Fruit fly (Drosophila melanogaster) whole organism, pupa: ENCODE data around the gene Ccdc114.

Source experiments
- CG10348 ChIP-seq: fragments of 200-800 bp; sonication (Bioruptor generic); IDR thresholded peaks from 2 replicates; pipeline ENCODE4 v1.3.6; 2022; ENCODE audit warnings: missing biosample characterization, missing genetic modification characterization
- CG12605 ChIP-seq: fragments of 200-800 bp; sonication (Bioruptor generic); IDR thresholded peaks from 2 replicates; pipeline ENCODE4 v1.3.6; 2022; ENCODE audit warnings: missing biosample characterization, missing genetic modification characterization
- CG13204 ChIP-seq: fragments of 200-800 bp; sonication (Bioruptor generic); optimal IDR thresholded peaks from 2 replicates; lab custom pipeline; 2018; ENCODE audit warnings: missing biosample characterization, mild to moderate bottlenecking, missing genetic modification characterization, moderate library complexity
- CG14655 ChIP-seq: fragments of 200-800 bp; sonication (Bioruptor generic); optimal IDR thresholded peaks from 3 replicates; lab custom pipeline; 2017; ENCODE audit warnings: mild to moderate bottlenecking, missing biosample characterization, missing genetic modification reagents, missing genetic modification characterization
- CG15710 ChIP-seq: fragments of 200-800 bp; sonication (Bioruptor generic); optimal IDR thresholded peaks from 2 replicates; lab custom pipeline; 2018; ENCODE audit warnings: missing biosample characterization, mild to moderate bottlenecking, missing genetic modification characterization, moderate library complexity
- CG17806 ChIP-seq: fragments of 200-800 bp; sonication (Bioruptor generic); optimal IDR thresholded peaks from 2 replicates; lab custom pipeline; 2018; ENCODE audit warnings: missing biosample characterization, mild to moderate bottlenecking, missing genetic modification characterization, moderate library complexity
- CG32121 ChIP-seq: fragments of 200-800 bp; sonication (Bioruptor generic); IDR thresholded peaks from 2 replicates; pipeline ENCODE4 v1.3.6; 2022; ENCODE audit warnings: missing biosample characterization, missing genetic modification characterization
- CG34367 ChIP-seq: fragments of 200-800 bp; sonication (Bioruptor generic); optimal IDR thresholded peaks from 2 replicates; lab custom pipeline; 2018; ENCODE audit warnings: missing biosample characterization, mild to moderate bottlenecking, missing genetic modification characterization
- CG4496 ChIP-seq: fragments of 200-800 bp; sonication (Bioruptor generic); IDR thresholded peaks from 3 replicates; pipeline ENCODE4 v1.3.6; 2022; ENCODE audit warnings: missing biosample characterization, missing genetic modification characterization
- CG8159 ChIP-seq: fragments of 200-800 bp; sonication (Bioruptor generic); optimal IDR thresholded peaks from 3 replicates; lab custom pipeline; 2018; ENCODE audit warnings: missing biosample characterization, mild to moderate bottlenecking, missing genetic modification characterization, moderate library complexity
- CG8301 ChIP-seq: fragments of 200-800 bp; sonication (Bioruptor generic); optimal IDR thresholded peaks from 2 replicates; lab custom pipeline; 2018; ENCODE audit warnings: missing biosample characterization, mild to moderate bottlenecking, missing genetic modification characterization
- CG9948 ChIP-seq: fragments of 200-800 bp; sonication (Bioruptor generic); optimal IDR thresholded peaks from 2 replicates; lab custom pipeline; 2018; ENCODE audit warnings: missing biosample characterization, mild to moderate bottlenecking, missing genetic modification characterization, moderate library complexity
- D1 ChIP-seq: fragments of 200-800 bp; sonication (Bioruptor generic); optimal IDR thresholded peaks from 2 replicates; lab custom pipeline; 2018; ENCODE audit warnings: missing biosample characterization, mild to moderate bottlenecking, missing genetic modification characterization, moderate library complexity
- EcR ChIP-seq: fragments of 200-800 bp; sonication (Bioruptor generic); optimal IDR thresholded peaks from 3 replicates; lab custom pipeline; 2019; ENCODE audit warnings: missing biosample characterization, missing genetic modification characterization, mild to moderate bottlenecking, moderate library complexity, missing genetic modification reagents
- Ets98B ChIP-seq: fragments of 200-800 bp; sonication (Bioruptor generic); IDR thresholded peaks from 2 replicates; pipeline ENCODE4 v1.3.6; 2022; ENCODE audit warnings: missing biosample characterization, missing genetic modification characterization
- Pif1A ChIP-seq: fragments of 200-800 bp; sonication (Bioruptor generic); optimal IDR thresholded peaks from 3 replicates; lab custom pipeline; 2016; ENCODE audit warnings: missing biosample characterization, missing genetic modification characterization
- Pif1B ChIP-seq: fragments of 200-800 bp; sonication (Bioruptor generic); optimal IDR thresholded peaks from 3 replicates; lab custom pipeline; 2016; ENCODE audit warnings: missing biosample characterization, missing genetic modification characterization
- Snoo ChIP-seq: fragments of 200-800 bp; sonication (Bioruptor generic); optimal IDR thresholded peaks from 3 replicates; lab custom pipeline; 2017; ENCODE audit warnings: missing biosample characterization, mild to moderate bottlenecking, missing genetic modification characterization, inconsistent platforms
- fd96Ca ChIP-seq: fragments of 200-800 bp; sonication (Bioruptor generic); IDR thresholded peaks from 3 replicates; pipeline ENCODE4 v1.3.6; 2022; ENCODE audit warnings: missing biosample characterization, missing genetic modification characterization
- gl ChIP-seq: fragments of 200-800 bp; sonication (Bioruptor generic); optimal IDR thresholded peaks from 2 replicates; lab custom pipeline; 2018; ENCODE audit warnings: missing biosample characterization, mild to moderate bottlenecking, missing genetic modification characterization
- rn ChIP-seq: fragments of 200-800 bp; sonication (Bioruptor generic); IDR thresholded peaks from 2 replicates; pipeline ENCODE4 v1.3.6; 2022; ENCODE audit warnings: missing biosample characterization, missing genetic modification characterization

Ccdc114 gene

DNA sequence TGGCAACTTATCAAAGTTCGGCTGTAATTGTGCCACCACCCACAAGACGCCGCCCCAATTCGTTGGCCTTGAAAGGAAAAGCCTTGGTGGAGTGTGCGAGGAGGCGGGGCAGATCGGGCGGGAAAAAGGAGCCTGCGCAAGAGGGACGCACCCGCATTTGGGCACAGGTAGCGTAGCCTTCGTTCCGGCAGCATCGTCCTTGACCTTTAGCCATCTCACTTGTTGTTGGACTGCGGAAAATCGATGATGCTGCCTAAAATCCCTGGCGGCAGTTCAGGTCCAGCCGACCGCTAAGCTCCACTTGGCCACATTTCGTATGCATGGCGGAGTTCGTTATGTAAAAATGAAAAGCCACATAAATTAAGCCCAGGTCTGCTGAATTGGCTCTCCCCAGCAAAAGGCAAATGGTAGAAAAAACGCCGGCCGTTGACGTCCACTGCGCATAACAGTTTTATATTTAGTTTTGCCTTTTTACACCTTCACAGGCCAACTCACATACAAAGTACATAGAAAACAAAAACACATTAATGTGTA lies 2.4 kb upstream of the Ccdc114 start:
- TF ChIP-seq gl (tag; lab: Kevin White, UChicago) (no peak), CG8159 (tag; lab: Kevin White, UChicago) (no peak), Pif1B (GFP tag; lab: Kevin White, UChicago) (no peak), CG32121 (no peak), CG4496 (GFP tag; lab: Robert Waterston, UW) (no peak)

DNA sequence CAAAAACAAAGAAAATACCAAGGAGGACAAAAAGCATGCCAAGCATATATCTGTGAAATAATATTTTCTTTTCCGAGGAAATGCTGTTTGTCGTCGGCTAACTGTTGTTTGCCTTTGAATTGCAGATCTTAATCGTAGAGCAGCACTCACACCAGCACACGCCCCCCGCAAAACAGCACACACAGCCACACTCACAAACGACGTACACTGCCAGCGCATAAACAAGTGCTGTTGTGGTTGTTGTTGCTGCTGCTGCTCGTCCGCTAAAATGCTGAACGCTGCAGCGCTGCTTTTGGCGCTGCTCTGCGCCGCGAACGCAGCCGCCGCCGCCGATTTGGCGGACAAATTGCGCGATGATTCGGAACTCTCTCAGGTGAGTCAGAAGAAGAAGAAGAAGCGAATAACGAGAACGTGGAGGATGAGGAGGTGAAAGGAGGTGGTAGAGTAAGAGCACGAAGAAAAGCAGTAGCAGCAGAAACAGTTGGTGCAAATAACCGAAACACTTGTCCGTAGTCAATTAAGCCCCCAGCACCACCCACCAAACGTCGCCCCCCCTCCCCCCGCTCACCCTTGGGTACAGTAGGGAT lies 1.4 kb upstream of the Ccdc114 start:
- no peak for TF ChIP-seq CG8159 (tag; lab: Kevin White, UChicago)
- TF ChIP-seq fd96Ca (GFP tag; lab: Robert Waterston, UW) = no peak
- TF ChIP-seq CG34367 (tag; lab: Kevin White, UChicago) = no peak
- no peak for TF ChIP-seq CG14655 (GFP tag; lab: Kevin White, UChicago)
- TF ChIP-seq Pif1A = no peak
- no peak for TF ChIP-seq CG12605
- TF ChIP-seq CG13204 (GFP tag; lab: Kevin White, UChicago) = peak; percentile 94
- no peak for TF ChIP-seq CG8301
- TF ChIP-seq CG15710 = no peak
- TF ChIP-seq CG17806 = no peak
- no peak for TF ChIP-seq CG9948 (tag; lab: Kevin White, UChicago)
- peak; percentile 34 for TF ChIP-seq EcR (GFP tag; lab: Kevin White, UChicago)
- TF ChIP-seq Ets98B = no peak
- no peak for TF ChIP-seq Pif1B (GFP tag; lab: Kevin White, UChicago)

dm6 chr3R:16624750-16625549 lies 433 bp upstream of the Ccdc114 start, which contains the start of gene Fas1:
Fas1 (plus strand) TSS chr3R:16625238.
- TF ChIP-seq CG17806 (no peak), CG9948 (tag; lab: Kevin White, UChicago) (no peak), CG32121 (no peak), gl (tag; lab: Kevin White, UChicago) (no peak), Pif1B (GFP tag; lab: Kevin White, UChicago) (no peak), CG8159 (tag; lab: Kevin White, UChicago) (no peak), Ets98B (0 out of 2 replicates have a peak, but pooled peaks have one; percentile 12), fd96Ca (GFP tag; lab: Robert Waterston, UW) (0 out of 3 replicates have a peak, but pooled peaks have one; percentile 36), rn (no peak), CG13204 (GFP tag; lab: Kevin White, UChicago) (no peak), D1 (no peak), CG12605 (no peak), CG34367 (tag; lab: Kevin White, UChicago) (no peak), CG10348 (GFP tag; lab: Robert Waterston, UW) (no peak), CG15710 (no peak)

DNA sequence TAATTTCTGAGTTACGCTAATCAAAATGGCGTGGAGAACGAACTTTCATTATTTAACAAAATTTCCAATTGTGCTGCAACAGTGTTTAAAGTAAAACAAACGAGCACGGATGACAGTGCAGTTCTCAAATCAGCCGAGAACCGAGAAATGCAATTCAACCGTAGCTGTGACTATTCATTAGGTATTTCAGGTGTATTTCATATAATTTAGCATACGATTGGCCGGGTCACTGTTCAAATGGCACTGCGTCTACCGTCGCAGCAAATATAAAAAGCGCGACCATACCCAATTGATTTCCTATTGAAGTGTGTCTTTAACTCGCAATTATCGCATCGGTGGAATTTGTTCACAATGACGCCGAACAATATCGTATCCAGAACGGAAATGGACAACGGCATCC lies 4.0 kb downstream of the Ccdc114 start, which contains the start of gene CG14893:
Gene CG14893 (plus strand): TSS at position 301 of the 400 bp plus-strand sequence.
- TF ChIP-seq Ets98B = no peak
- no peak for TF ChIP-seq CG32121
- TF ChIP-seq CG13204 (GFP tag; lab: Kevin White, UChicago) = no peak
- TF ChIP-seq CG4496 (GFP tag; lab: Robert Waterston, UW) = no peak
- TF ChIP-seq CG8159 (tag; lab: Kevin White, UChicago) = no peak
- no peak for TF ChIP-seq CG9948 (tag; lab: Kevin White, UChicago)
- no peak for TF ChIP-seq CG17806
- TF ChIP-seq fd96Ca (GFP tag; lab: Robert Waterston, UW) = no peak
- TF ChIP-seq Pif1B (GFP tag; lab: Kevin White, UChicago) = no peak
- no peak for TF ChIP-seq CG8301
- TF ChIP-seq CG34367 (tag; lab: Kevin White, UChicago) = no peak
- TF ChIP-seq, all 21 proteins: peak for 0

DNA sequence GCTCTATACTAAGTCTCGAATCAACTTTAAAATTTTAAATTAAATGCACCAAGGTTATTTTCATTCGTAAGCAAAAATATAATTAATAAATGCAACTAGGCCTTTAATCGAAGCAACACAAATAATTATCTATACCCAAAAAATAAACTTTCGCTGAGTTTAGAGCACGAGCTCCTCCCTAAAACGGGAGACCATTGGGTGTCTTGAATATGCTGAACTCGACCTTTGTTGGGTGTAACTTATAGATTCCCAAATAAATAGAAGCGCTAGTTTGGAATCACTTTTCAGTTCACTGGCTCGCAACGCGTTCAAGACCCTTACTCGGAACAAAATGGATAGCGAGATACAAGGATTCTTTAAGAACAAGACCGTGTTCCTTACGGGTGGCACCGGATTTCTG lies 6.9 kb downstream of the Ccdc114 start, which contains the start of gene CG17560:
Gene CG17560 (plus strand): TSS at position 301 of the 400 bp plus-strand sequence.
- TF ChIP-seq CG14655 (GFP tag; lab: Kevin White, UChicago) (no peak), CG8301 (no peak), fd96Ca (GFP tag; lab: Robert Waterston, UW) (no peak), CG15710 (no peak), Snoo (tag; lab: Kevin White, UChicago) (no peak), rn (no peak), Pif1A (no peak), CG10348 (GFP tag; lab: Robert Waterston, UW) (no peak), CG9948 (tag; lab: Kevin White, UChicago) (no peak), gl (tag; lab: Kevin White, UChicago) (no peak), EcR (GFP tag; lab: Kevin White, UChicago) (no peak)
- TF ChIP-seq, all 21 proteins: peak for 0

DNA sequence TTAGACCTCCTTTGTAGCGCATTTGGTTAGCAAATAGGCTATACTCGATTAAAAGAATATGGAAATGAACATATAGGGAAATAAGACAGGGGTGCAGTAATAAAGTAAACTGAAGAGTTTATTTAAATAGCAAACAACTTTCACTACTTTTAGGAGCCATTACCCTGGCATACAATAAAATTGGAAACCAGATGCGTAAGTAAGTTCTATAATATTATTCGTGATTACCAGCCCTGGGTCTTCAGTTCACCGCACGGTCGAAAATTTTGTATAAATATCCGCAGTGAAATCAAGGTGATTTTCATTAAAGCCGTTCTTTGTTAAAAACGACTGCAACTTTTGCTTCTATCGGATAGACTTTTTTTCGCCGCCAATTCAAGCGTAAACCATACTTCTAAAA lies 9.5 kb downstream of the Ccdc114 start, which contains the start of gene CG17562:
Gene CG17562 (plus strand): TSS at position 301 of the 400 bp plus-strand sequence.
- TF ChIP-seq CG34367 (tag; lab: Kevin White, UChicago) (no peak), CG17806 (no peak), CG8301 (no peak), CG10348 (GFP tag; lab: Robert Waterston, UW) (no peak), Pif1B (GFP tag; lab: Kevin White, UChicago) (no peak), D1 (no peak), CG8159 (tag; lab: Kevin White, UChicago) (no peak), fd96Ca (GFP tag; lab: Robert Waterston, UW) (no peak), CG15710 (no peak)
